Fruit fly (Drosophila melanogaster): ENCODE data around the gene Cpr35B.

dm6 chr2L:14393527-14393926 lies 31.5 kb downstream of the Cpr35B start:
- TF ChIP-seq Gsc (GFP tag; IDR thresholded peaks at IDR 0.05), result no peak
- TF ChIP-seq HHEX (GFP tag; optimal IDR thresholded peaks at IDR 0.05), result no peak

All from whole organism, embryonic.